Worm (Caenorhabditis elegans) whole organism, L2 larva: ENCODE results near the gene gcy-21.
"Not testable (repeated sequence)": the region's sequence is repeated elsewhere in the genome, so short reads cannot be mapped to it uniquely, and the experiment has no call there.

Source experiments
- C34F6.9 ChIP-seq: fragments of 150-350 bp; optimal IDR thresholded peaks from 2 replicates; lab custom pipeline; 2014; ENCODE audit warnings: missing biosample characterization, missing genetic modification characterization
- F13H6.1 ChIP-seq: sonication (generic microtip); optimal IDR thresholded peaks from 2 replicates; lab custom pipeline; 2016; ENCODE audit warnings: missing genetic modification characterization, missing compliant biosample characterization
- ZK546.5 ChIP-seq: sonication (generic microtip); optimal IDR thresholded peaks from 2 replicates; lab custom pipeline; 2017; ENCODE audit warnings: missing biosample characterization, missing genetic modification characterization
- alr-1 ChIP-seq: fragments of 150-350 bp; optimal IDR thresholded peaks from 2 replicates; lab custom pipeline; 2014; ENCODE audit warnings: missing biosample characterization, missing genetic modification characterization
- ama-1 ChIP-seq: fragments of 150-350 bp; optimal IDR thresholded peaks from 2 replicates; lab custom pipeline; 2018; ENCODE audit warnings: inconsistent platforms
- blmp-1 ChIP-seq: sonication (generic microtip); optimal IDR thresholded peaks from 2 replicates; lab custom pipeline; 2017; ENCODE audit warnings: missing genetic modification characterization, mild to moderate bottlenecking, missing compliant biosample characterization, antibody characterized with exemption, moderate library complexity; ENCODE audit not compliant: insufficient read depth
- ceh-82 ChIP-seq: fragments of 150-350 bp; optimal IDR thresholded peaks from 2 replicates; lab custom pipeline; 2014; ENCODE audit warnings: missing biosample characterization, missing genetic modification characterization
- egl-27 ChIP-seq: sonication (generic microtip); optimal IDR thresholded peaks from 3 replicates; lab custom pipeline; 2017; ENCODE audit warnings: missing biosample characterization, missing genetic modification reagents, missing genetic modification characterization
- elt-1 ChIP-seq: fragments of 150-350 bp; optimal IDR thresholded peaks from 2 replicates; lab custom pipeline; 2014; ENCODE audit warnings: missing biosample characterization, missing genetic modification characterization
- fos-1 ChIP-seq: fragments of 150-350 bp; optimal IDR thresholded peaks from 2 replicates; lab custom pipeline; 2014; ENCODE audit warnings: missing biosample characterization, missing genetic modification characterization
- gmeb-1 ChIP-seq: fragments of 150-350 bp; optimal IDR thresholded peaks from 2 replicates; lab custom pipeline; 2014; ENCODE audit warnings: missing biosample characterization, missing genetic modification characterization
- lin-13 ChIP-seq: fragments of 150-350 bp; optimal IDR thresholded peaks from 2 replicates; lab custom pipeline; 2014; ENCODE audit warnings: missing biosample characterization, missing genetic modification reagents, missing genetic modification characterization
- lsy-2 ChIP-seq, 2 experiments: fragments of 150-350 bp in 1 of 2; sonication (generic microtip) in 1 of 2; optimal IDR thresholded peaks; 2 replicates each; lab custom pipeline; 2014 to 2017; ENCODE audit warnings: missing biosample characterization in 2 of 2, missing genetic modification characterization in 2 of 2
- mab-5 ChIP-seq: fragments of 150-350 bp; optimal IDR thresholded peaks from 2 replicates; lab custom pipeline; 2014; ENCODE audit warnings: missing biosample characterization, missing genetic modification characterization
- mbf-1 ChIP-seq: sonication (generic microtip); optimal IDR thresholded peaks from 2 replicates; lab custom pipeline; 2017; ENCODE audit warnings: missing biosample characterization, missing genetic modification characterization
- mdl-1 ChIP-seq, 2 experiments: fragments of 150-350 bp in 1 of 2; sonication (generic microtip) in 1 of 2; optimal IDR thresholded peaks; 2 replicates each; lab custom pipeline; 2017; ENCODE audit warnings: missing biosample characterization in 2 of 2, missing genetic modification characterization in 2 of 2
- nhr-11 ChIP-seq: fragments of 150-350 bp; optimal IDR thresholded peaks from 2 replicates; lab custom pipeline; 2014; ENCODE audit warnings: missing biosample characterization, missing genetic modification characterization
- nhr-12 ChIP-seq: fragments of 150-350 bp; optimal IDR thresholded peaks from 2 replicates; lab custom pipeline; 2014; ENCODE audit warnings: missing biosample characterization, missing genetic modification characterization
- nhr-129 ChIP-seq: fragments of 150-350 bp; optimal IDR thresholded peaks from 2 replicates; lab custom pipeline; 2014; ENCODE audit warnings: missing biosample characterization, missing genetic modification characterization
- nhr-23 ChIP-seq: fragments of 150-350 bp; optimal IDR thresholded peaks from 2 replicates; lab custom pipeline; 2014; ENCODE audit warnings: missing biosample characterization, missing genetic modification reagents, missing genetic modification characterization
- nhr-237 ChIP-seq: fragments of 150-350 bp; optimal IDR thresholded peaks from 2 replicates; lab custom pipeline; 2014; ENCODE audit warnings: missing biosample characterization, missing genetic modification characterization
- nhr-25 ChIP-seq: fragments of 150-350 bp; sonication (generic microtip); optimal IDR thresholded peaks from 3 replicates; lab custom pipeline; 2014; ENCODE audit warnings: missing biosample characterization, missing genetic modification characterization
- nhr-77 ChIP-seq: fragments of 150-350 bp; optimal IDR thresholded peaks from 2 replicates; lab custom pipeline; 2014; ENCODE audit warnings: missing biosample characterization, missing genetic modification characterization
- peb-1 ChIP-seq: fragments of 150-350 bp; optimal IDR thresholded peaks from 2 replicates; lab custom pipeline; 2014; ENCODE audit warnings: missing biosample characterization, missing genetic modification characterization
- sem-4 ChIP-seq: fragments of 150-350 bp; optimal IDR thresholded peaks from 2 replicates; lab custom pipeline; 2014; ENCODE audit warnings: missing biosample characterization, missing genetic modification reagents, missing genetic modification characterization
- skn-1 ChIP-seq: sonication (generic microtip); optimal IDR thresholded peaks from 2 replicates; lab custom pipeline; 2017; ENCODE audit warnings: missing biosample characterization, missing genetic modification characterization
- sma-3 ChIP-seq: sonication (generic microtip); optimal IDR thresholded peaks from 2 replicates; lab custom pipeline; 2016; ENCODE audit warnings: missing genetic modification reagents, missing genetic modification characterization, missing compliant biosample characterization
- sma-9 ChIP-seq, 2 experiments: fragments of 150-350 bp in 1 of 2; sonication (generic microtip) in 1 of 2; optimal IDR thresholded peaks; 2 replicates each; lab custom pipeline; 2014 to 2016; ENCODE audit warnings: missing genetic modification characterization in 2 of 2, mild to moderate bottlenecking in 1 of 2, missing biosample characterization in 1 of 2, missing compliant biosample characterization in 1 of 2, missing genetic modification reagents in 1 of 2, moderate library complexity in 1 of 2
- snpc-4 ChIP-seq: fragments of 150-350 bp; optimal IDR thresholded peaks from 2 replicates; lab custom pipeline; 2014; ENCODE audit warnings: missing biosample characterization, missing genetic modification characterization
- unc-39 ChIP-seq: fragments of 150-350 bp; optimal IDR thresholded peaks from 2 replicates; lab custom pipeline; 2014; ENCODE audit warnings: missing biosample characterization, missing genetic modification characterization
- unc-55 ChIP-seq: fragments of 150-350 bp; sonication (generic microtip); optimal IDR thresholded peaks from 3 replicates; lab custom pipeline; 2014; ENCODE audit warnings: missing biosample characterization, missing genetic modification reagents, missing genetic modification characterization
- unc-62 ChIP-seq: fragments of 150-350 bp; optimal IDR thresholded peaks from 2 replicates; lab custom pipeline; 2014; ENCODE audit warnings: missing biosample characterization, missing genetic modification reagents, missing genetic modification characterization
- zag-1 ChIP-seq: fragments of 150-350 bp; optimal IDR thresholded peaks from 2 replicates; lab custom pipeline; 2014; ENCODE audit warnings: missing biosample characterization, missing genetic modification characterization
- ztf-4 ChIP-seq: fragments of 150-350 bp; optimal IDR thresholded peaks from 2 replicates; lab custom pipeline; 2014; ENCODE audit warnings: missing biosample characterization, missing genetic modification characterization

Gene gcy-21

DNA sequence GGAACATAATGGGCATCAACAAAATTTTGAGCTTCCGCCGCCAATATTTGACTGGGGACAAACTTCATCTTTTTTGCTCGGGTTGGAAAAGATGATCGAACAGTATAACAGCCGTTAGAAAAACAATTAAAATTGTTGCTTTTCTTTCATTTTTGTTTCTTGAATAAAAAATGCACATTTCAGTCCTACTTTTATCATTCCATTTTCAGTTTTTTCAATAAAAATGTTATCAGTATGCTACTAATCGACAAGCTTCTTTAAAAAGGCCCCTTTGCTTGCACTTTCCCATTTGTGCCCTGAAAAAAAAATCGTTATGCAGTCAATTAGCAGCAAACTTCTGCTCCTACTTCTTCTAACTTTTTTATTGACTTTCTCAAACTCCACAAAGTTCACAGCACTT lies 17.7 kb upstream of the gcy-21 start, which contains the start of gene F22E5.7:
Gene F22E5.7 (plus strand): TSS at position 301 of the 400 bp plus-strand sequence.
- no peak for TF ChIP-seq sem-4
- no peak for TF ChIP-seq egl-27 (tag; lab: Kevin White, UChicago)
- TF ChIP-seq blmp-1 (tag; lab: Kevin White, UChicago): no peak
- no peak for TF ChIP-seq unc-39 (tag; lab: Kevin White, UChicago)
- no peak for TF ChIP-seq nhr-12 (tag; lab: Kevin White, UChicago)
- TF ChIP-seq mbf-1 (tag; lab: Kevin White, UChicago): no peak
- no peak for TF ChIP-seq ama-1
- TF ChIP-seq nhr-237 (tag; lab: Kevin White, UChicago): no peak
- no peak for TF ChIP-seq nhr-25
- no peak for TF ChIP-seq lin-13
- no peak for TF ChIP-seq fos-1
- TF ChIP-seq C34F6.9: no peak
- TF ChIP-seq zag-1: no peak
- TF ChIP-seq sma-3 (GFP tag; lab: Kevin White, UChicago): no peak
- no peak for TF ChIP-seq F13H6.1
- TF ChIP-seq mdl-1 (tag; optimal IDR thresholded peaks at IDR 0.05; lab: Kevin White, UChicago): no peak

DNA sequence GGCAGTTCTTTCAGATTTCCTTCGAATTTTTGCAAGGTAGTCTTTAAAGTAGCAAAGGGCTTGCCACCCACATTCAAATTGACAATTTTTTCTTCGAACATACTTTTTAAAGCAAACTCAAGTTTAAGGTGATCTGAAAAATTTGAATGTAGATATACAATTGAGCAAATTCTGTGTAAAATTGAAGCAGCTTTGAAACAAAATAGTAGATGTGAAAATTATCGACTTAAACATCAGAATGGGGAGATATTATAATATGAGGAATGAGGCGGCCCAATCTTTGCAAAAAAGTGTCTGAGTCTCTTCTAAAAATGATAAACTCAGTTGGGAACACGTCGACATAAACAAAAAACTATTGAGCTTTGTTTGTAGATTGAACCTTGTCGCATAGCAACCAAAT lies 15.0 kb upstream of the gcy-21 start, which contains the start of gene F22E5.11:
Gene F22E5.11 (minus strand): TSS at position 101 of the 400 bp plus-strand sequence.
- TF ChIP-seq lin-13 (no peak), sma-9 (GFP tag; optimal IDR thresholded peaks at IDR 0.05; lab: Kevin White, UChicago) (no peak), sma-9 (tag; optimal IDR thresholded peaks at IDR 0.05; lab: Kevin White, UChicago) (no peak)

- not testable (repeated sequence) for TF ChIP-seq alr-1, ZK546.5, nhr-12 (tag; lab: Kevin White, UChicago)
- TF ChIP-seq, all 48 proteins: peak for 0; not testable (repeated sequence) for 48
These were observed 12.7 kb upstream of the gcy-21 start, which contains the start of gene F22E5.12 for ce11 chrII:2646756-2647155. Gene F22E5.12 (minus strand): TSS chrII:2646856.

DNA sequence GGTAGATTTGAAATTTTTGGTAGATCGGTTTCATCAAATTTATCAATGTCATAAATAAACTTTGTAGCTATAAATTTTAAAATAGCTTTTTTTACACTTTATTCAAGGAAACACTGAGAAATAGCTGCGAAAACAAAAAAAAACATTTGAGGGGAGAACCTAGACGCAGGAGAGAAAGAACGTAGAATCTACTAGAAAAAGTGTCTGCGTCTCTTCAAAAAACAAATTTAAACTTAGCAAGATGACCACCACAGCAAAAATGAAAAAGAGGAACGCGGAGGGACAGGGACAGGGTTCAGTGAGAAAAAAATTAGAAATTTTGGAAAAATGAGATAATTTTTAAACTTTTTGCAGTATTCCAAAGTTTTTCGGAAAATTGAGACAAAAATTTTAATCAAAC lies 10.4 kb upstream of the gcy-21 start:
- TF ChIP-seq C34F6.9 (peak; percentile 81), lsy-2 (tag; optimal IDR thresholded peaks at IDR 0.05; lab: Kevin White, UChicago) (peak in 1 of 2 experiments; percentile 65), nhr-77 (tag; lab: Kevin White, UChicago) (no peak), sem-4 (peak; percentile 13), nhr-129 (tag; lab: Kevin White, UChicago) (peak; percentile 29), snpc-4 (tag; lab: Kevin White, UChicago) (peak; percentile 16), lin-13 (peak; percentile 17), unc-55 (GFP tag; lab: Kevin White, UChicago) (peak; percentile 61), F13H6.1 (peak; percentile 61), peb-1 (no peak)
- TF ChIP-seq, all 48 proteins: peak for 8

ce11 chrII:2649539-2649938 lies 9.9 kb upstream of the gcy-21 start, which contains the start of the genes F22E5.13 and F22E5.6:
Gene F22E5.13 (minus strand): TSS chrII:2649639.
Gene F22E5.6 (plus strand): TSS chrII:2649835.
- no peak for TF ChIP-seq nhr-237 (tag; lab: Kevin White, UChicago)
- no peak for TF ChIP-seq egl-27 (tag; lab: Kevin White, UChicago)
- TF ChIP-seq zag-1: no peak
- no peak for TF ChIP-seq mdl-1 (tag; optimal IDR thresholded peaks at IDR 0.05; lab: Kevin White, UChicago)
- no peak for TF ChIP-seq ceh-82 (tag; lab: Kevin White, UChicago)
- TF ChIP-seq ztf-4 (tag; lab: Kevin White, UChicago): no peak
- TF ChIP-seq skn-1 (tag; lab: Kevin White, UChicago): no peak
- TF ChIP-seq nhr-11 (tag; lab: Kevin White, UChicago): no peak
- no peak for TF ChIP-seq nhr-23
- TF ChIP-seq mbf-1 (tag; lab: Kevin White, UChicago): no peak
- no peak for TF ChIP-seq unc-62 (GFP tag; lab: Kevin White, UChicago)
- TF ChIP-seq mab-5 (tag; lab: Kevin White, UChicago): no peak
- no peak for TF ChIP-seq F13H6.1
- TF ChIP-seq alr-1 (tag; lab: Kevin White, UChicago): no peak
- no peak for TF ChIP-seq gmeb-1 (tag; lab: Kevin White, UChicago)
- TF ChIP-seq nhr-77 (tag; lab: Kevin White, UChicago): no peak
- TF ChIP-seq ZK546.5 (tag; lab: Kevin White, UChicago): no peak
- TF ChIP-seq elt-1: no peak
